Worm (Caenorhabditis elegans) whole organism, early embryonic: ENCODE measurements around the gene mom-1.

Experiments
- B0310.2 ChIP-seq: sonication (generic microtip); optimal IDR thresholded peaks from 2 replicates; lab custom pipeline; 2016; ENCODE audit warnings: mild to moderate bottlenecking, missing genetic modification characterization, missing compliant biosample characterization
- F13C5.2 ChIP-seq: sonication (generic microtip); optimal IDR thresholded peaks from 2 replicates; lab custom pipeline; 2017; ENCODE audit warnings: mild to moderate bottlenecking, missing genetic modification characterization, inconsistent platforms, missing compliant biosample characterization
- ama-1 ChIP-seq: fragments of 150-350 bp; optimal IDR thresholded peaks from 2 replicates; lab custom pipeline; 2014
- ceh-36 ChIP-seq: sonication (generic microtip); optimal IDR thresholded peaks from 2 replicates; lab custom pipeline; 2016; ENCODE audit warnings: missing genetic modification characterization, inconsistent platforms, missing compliant biosample characterization
- flt-1 ChIP-seq: fragments of 200-800 bp; sonication (Bioruptor generic); IDR thresholded peaks from 2 replicates; pipeline ENCODE4 v1.3.6; 2022; ENCODE audit warnings: missing genetic modification characterization, missing compliant biosample characterization
- hmg-4 ChIP-seq: fragments of 200-800 bp; sonication (Bioruptor generic); optimal IDR thresholded peaks from 2 replicates; lab custom pipeline; 2018; ENCODE audit warnings: mild to moderate bottlenecking, missing genetic modification characterization, missing compliant biosample characterization
- pes-1 ChIP-seq: fragments of 200-800 bp; sonication (Bioruptor generic); IDR thresholded peaks from 2 replicates; pipeline ENCODE4 v1.3.6; 2022; ENCODE audit warnings: missing genetic modification reagents, missing genetic modification characterization, missing compliant biosample characterization
- tra-4 ChIP-seq: sonication (generic microtip); optimal IDR thresholded peaks from 2 replicates; lab custom pipeline; 2017; ENCODE audit warnings: missing genetic modification characterization, missing compliant biosample characterization

- TF ChIP-seq ceh-36 (peak; percentile 95), hmg-4 (GFP tag; lab: Kevin White, UChicago) (peak; percentile 98), B0310.2 (tag; lab: Kevin White, UChicago) (peak; percentile 86), flt-1 (GFP tag; lab: Robert Waterston, UW) (peak; percentile 98), tra-4 (tag; lab: Kevin White, UChicago) (peak; percentile 84), pes-1 (GFP tag; lab: Robert Waterston, UW) (peak; percentile 98), ama-1 (no peak), F13C5.2 (tag; lab: Kevin White, UChicago) (peak; percentile 92)
These were observed 769 bp upstream of the mom-1 start for ce11 chrX:6292143-6292542.
